Worm (Caenorhabditis elegans) whole organism, L4 larva: ENCODE data around the gene F57A8.7.

Experiments
- F10B5.3 ChIP-seq: sonication (generic microtip); optimal IDR thresholded peaks from 2 replicates; lab custom pipeline; 2016; ENCODE audit warnings: mild to moderate bottlenecking, missing genetic modification characterization, missing compliant biosample characterization
- F26F4.8 ChIP-seq: fragments of 200-800 bp; sonication (Bioruptor generic); conservative IDR thresholded peaks from 2 replicates; pipeline ENCODE4 v1.3.6; 2022; ENCODE audit warnings: missing genetic modification characterization, missing compliant biosample characterization
- F37D6.2 ChIP-seq: sonication (generic microtip); optimal IDR thresholded peaks from 2 replicates; lab custom pipeline; 2016; ENCODE audit warnings: mild to moderate bottlenecking, missing genetic modification characterization, missing compliant biosample characterization
- F44E2.7 ChIP-seq: fragments of 200-800 bp; sonication (Bioruptor generic); IDR thresholded peaks from 2 replicates; pipeline ENCODE4 v2.1.2; 2022; ENCODE audit warnings: missing genetic modification characterization, missing compliant biosample characterization
- F49E8.2 ChIP-seq: sonication (generic microtip); optimal IDR thresholded peaks from 2 replicates; lab custom pipeline; 2016; ENCODE audit warnings: missing compliant biosample characterization, mild to moderate bottlenecking, missing genetic modification characterization, borderline replicate concordance
- R02D3.7 ChIP-seq: fragments of 150-350 bp; sonication (generic microtip); optimal IDR thresholded peaks from 3 replicates; lab custom pipeline; 2014; ENCODE audit warnings: missing biosample characterization, missing genetic modification characterization
- T20F7.1 ChIP-seq: fragments of 200-800 bp; sonication (Bioruptor generic); optimal IDR thresholded peaks from 2 replicates; lab custom pipeline; 2018; ENCODE audit warnings: mild to moderate bottlenecking, missing genetic modification characterization, missing compliant biosample characterization
- Y75B8A.6 ChIP-seq: fragments of 200-800 bp; sonication (Bioruptor generic); IDR thresholded peaks from 2 replicates; pipeline ENCODE4 v1.3.6; 2022; ENCODE audit warnings: missing genetic modification reagents, missing genetic modification characterization, missing compliant biosample characterization
- ZK337.2 ChIP-seq: fragments of 200-800 bp; sonication (Bioruptor generic); IDR thresholded peaks from 2 replicates; pipeline ENCODE4 v1.3.6; 2022; ENCODE audit warnings: missing genetic modification reagents, missing genetic modification characterization, missing compliant biosample characterization
- ZK546.5 ChIP-seq, 2 experiments: sonication (generic microtip); optimal IDR thresholded peaks; 2 replicates each; lab custom pipeline; 2017; ENCODE audit warnings: missing biosample characterization in 2 of 2, missing genetic modification characterization in 2 of 2
- aly-2 ChIP-seq: sonication (generic microtip); optimal IDR thresholded peaks from 2 replicates; lab custom pipeline; 2018; ENCODE audit warnings: missing biosample characterization, missing genetic modification characterization
- ama-1 ChIP-seq: fragments of 150-350 bp; optimal IDR thresholded peaks from 2 replicates; lab custom pipeline; 2014; ENCODE audit warnings: inconsistent platforms, mixed read lengths
- arid-1 ChIP-seq: fragments of 200-800 bp; sonication (Bioruptor generic); conservative IDR thresholded peaks from 2 replicates; pipeline ENCODE4 v1.3.6; 2022; ENCODE audit warnings: missing genetic modification reagents, missing genetic modification characterization, missing compliant biosample characterization
- ceh-28 ChIP-seq: fragments of 150-350 bp; optimal IDR thresholded peaks from 2 replicates; lab custom pipeline; 2014; ENCODE audit warnings: missing biosample characterization, missing genetic modification reagents, missing genetic modification characterization
- ceh-82 ChIP-seq: sonication (generic microtip); optimal IDR thresholded peaks from 2 replicates; lab custom pipeline; 2017; ENCODE audit warnings: missing biosample characterization, missing genetic modification characterization
- daf-12 ChIP-seq: fragments of 150-350 bp; optimal IDR thresholded peaks from 2 replicates; lab custom pipeline; 2014; ENCODE audit warnings: missing biosample characterization, missing genetic modification reagents, missing genetic modification characterization
- daf-16 ChIP-seq, 3 experiments: sonication (generic microtip); optimal IDR thresholded peaks; 2 replicates each; lab custom pipeline; 2016 to 2017; ENCODE audit warnings: missing genetic modification characterization in 3 of 3, missing genetic modification reagents in 3 of 3, mild to moderate bottlenecking in 2 of 3, missing compliant biosample characterization in 2 of 3, missing biosample characterization in 1 of 3, moderate library complexity in 1 of 3
- daf-19 ChIP-seq: fragments of 200-800 bp; sonication (Bioruptor generic); conservative IDR thresholded peaks from 2 replicates; pipeline ENCODE4 v1.3.6; 2022; ENCODE audit warnings: missing genetic modification characterization, missing compliant biosample characterization
- daf-8 ChIP-seq: fragments of 200-800 bp; sonication (Bioruptor generic); IDR thresholded peaks from 2 replicates; pipeline ENCODE4 v1.3.6; 2022; ENCODE audit warnings: missing genetic modification characterization, missing compliant biosample characterization
- dmd-6 ChIP-seq: fragments of 200-800 bp; sonication (Bioruptor generic); IDR thresholded peaks from 2 replicates; pipeline ENCODE4 v1.3.6; 2022; ENCODE audit warnings: missing genetic modification reagents, missing genetic modification characterization, missing compliant biosample characterization
- dmd-8 ChIP-seq: fragments of 200-800 bp; sonication (Bioruptor generic); IDR thresholded peaks from 2 replicates; pipeline ENCODE4 v1.3.6; 2022; ENCODE audit warnings: missing genetic modification characterization, missing compliant biosample characterization
- dmd-9 ChIP-seq: fragments of 200-800 bp; sonication (Bioruptor generic); IDR thresholded peaks from 2 replicates; pipeline ENCODE4 v1.3.6; 2022; ENCODE audit warnings: missing genetic modification reagents, missing genetic modification characterization, missing compliant biosample characterization
- duxl-1 ChIP-seq: sonication (generic microtip); optimal IDR thresholded peaks from 2 replicates; lab custom pipeline; 2016; ENCODE audit warnings: mild to moderate bottlenecking, missing genetic modification characterization, moderate library complexity, missing compliant biosample characterization; ENCODE audit not compliant: poor library complexity
- egl-27 ChIP-seq: sonication (generic microtip); optimal IDR thresholded peaks from 3 replicates; lab custom pipeline; 2017; ENCODE audit warnings: missing biosample characterization, missing genetic modification reagents, missing genetic modification characterization
- egl-43 ChIP-seq: fragments of 200-800 bp; sonication (Bioruptor generic); IDR thresholded peaks from 2 replicates; pipeline ENCODE4 v1.3.6; 2022; ENCODE audit warnings: missing genetic modification reagents, missing genetic modification characterization, missing compliant biosample characterization
- hlh-30 ChIP-seq: sonication (generic microtip); optimal IDR thresholded peaks from 2 replicates; lab custom pipeline; 2017; ENCODE audit warnings: antibody characterized with exemption, mild to moderate bottlenecking, missing genetic modification characterization, missing compliant biosample characterization; ENCODE audit not compliant: insufficient read depth
- jun-1 ChIP-seq: fragments of 150-350 bp; optimal IDR thresholded peaks from 2 replicates; lab custom pipeline; 2014; ENCODE audit warnings: missing biosample characterization, missing genetic modification reagents, missing genetic modification characterization
- lin-38 ChIP-seq: fragments of 200-800 bp; sonication (Bioruptor generic); IDR thresholded peaks from 2 replicates; pipeline ENCODE4 v1.3.6; 2022; ENCODE audit warnings: missing genetic modification reagents, missing genetic modification characterization, missing compliant biosample characterization
- lir-3 ChIP-seq: sonication (generic microtip); optimal IDR thresholded peaks from 2 replicates; lab custom pipeline; 2016; ENCODE audit warnings: mild to moderate bottlenecking, missing genetic modification characterization, missing compliant biosample characterization
- lsy-2 ChIP-seq, 2 experiments: fragments of 150-350 bp in 1 of 2; sonication (generic microtip) in 1 of 2; optimal IDR thresholded peaks; 2 replicates each; lab custom pipeline; 2014 to 2017; ENCODE audit warnings: missing biosample characterization in 2 of 2, missing genetic modification characterization in 2 of 2
- madf-9 ChIP-seq: fragments of 200-800 bp; sonication (Bioruptor generic); conservative IDR thresholded peaks from 2 replicates; pipeline ENCODE4 v1.3.6; 2022; ENCODE audit warnings: missing genetic modification reagents, missing genetic modification characterization, missing compliant biosample characterization
- mdt-29 ChIP-seq: fragments of 200-800 bp; sonication (Bioruptor generic); IDR thresholded peaks from 2 replicates; pipeline ENCODE4 v1.3.6; 2022; ENCODE audit warnings: missing genetic modification reagents, missing genetic modification characterization, missing compliant biosample characterization
- mep-1 ChIP-seq: fragments of 150-350 bp; sonication (generic microtip); optimal IDR thresholded peaks from 3 replicates; lab custom pipeline; 2014; ENCODE audit warnings: missing biosample characterization, missing genetic modification characterization
- mes-2 ChIP-seq: sonication (generic microtip); optimal IDR thresholded peaks from 2 replicates; lab custom pipeline; 2016; ENCODE audit warnings: missing genotype, mild to moderate bottlenecking, missing genetic modification characterization, missing compliant biosample characterization; ENCODE audit not compliant: poor library complexity, severe bottlenecking
- mxl-2 ChIP-seq: fragments of 200-800 bp; sonication (Bioruptor generic); conservative IDR thresholded peaks from 2 replicates; pipeline ENCODE4 v1.3.6; 2022; ENCODE audit warnings: missing genetic modification reagents, missing genetic modification characterization, missing compliant biosample characterization
- nhr-10 ChIP-seq: fragments of 150-350 bp; optimal IDR thresholded peaks from 2 replicates; lab custom pipeline; 2014; ENCODE audit warnings: missing biosample characterization, missing genetic modification characterization
- nhr-41 ChIP-seq: fragments of 200-800 bp; sonication (Bioruptor generic); IDR thresholded peaks from 2 replicates; pipeline ENCODE4 v1.3.6; 2022; ENCODE audit warnings: missing genetic modification reagents, missing genetic modification characterization, missing compliant biosample characterization
- nhr-42 ChIP-seq: fragments of 200-800 bp; sonication (Bioruptor generic); IDR thresholded peaks from 2 replicates; pipeline ENCODE4 v1.3.6; 2022; ENCODE audit warnings: missing genetic modification characterization, missing compliant biosample characterization
- nhr-48 ChIP-seq: sonication (generic microtip); optimal IDR thresholded peaks from 2 replicates; lab custom pipeline; 2016; ENCODE audit warnings: mild to moderate bottlenecking, missing genetic modification characterization, missing compliant biosample characterization
- nhr-6 ChIP-seq: fragments of 150-350 bp; optimal IDR thresholded peaks from 2 replicates; lab custom pipeline; 2014; ENCODE audit warnings: missing biosample characterization, missing genetic modification characterization
- nhr-76 ChIP-seq: fragments of 150-350 bp; optimal IDR thresholded peaks from 2 replicates; lab custom pipeline; 2014; ENCODE audit warnings: missing biosample characterization, missing genetic modification characterization
- php-3 ChIP-seq: fragments of 200-800 bp; sonication (Bioruptor generic); IDR thresholded peaks from 2 replicates; pipeline ENCODE4 v1.3.6; 2022; ENCODE audit warnings: missing genetic modification reagents, missing genetic modification characterization, missing compliant biosample characterization
- pqm-1 ChIP-seq: sonication (generic microtip); optimal IDR thresholded peaks from 2 replicates; lab custom pipeline; 2017; ENCODE audit warnings: missing biosample characterization, missing genetic modification characterization
- saeg-2 ChIP-seq: fragments of 200-800 bp; sonication (Bioruptor generic); IDR thresholded peaks from 2 replicates; pipeline ENCODE4 v1.3.6; 2022; ENCODE audit warnings: missing genetic modification reagents, missing genetic modification characterization, missing compliant biosample characterization
- snpc-1.2 ChIP-seq: fragments of 200-800 bp; sonication (Bioruptor generic); IDR thresholded peaks from 2 replicates; pipeline ENCODE4 v1.3.6; 2022; ENCODE audit warnings: missing genetic modification reagents, missing genetic modification characterization, missing compliant biosample characterization
- spr-1 ChIP-seq: sonication (generic microtip); optimal IDR thresholded peaks from 2 replicates; lab custom pipeline; 2016; ENCODE audit warnings: mild to moderate bottlenecking, missing genetic modification characterization, missing compliant biosample characterization
- spr-3 ChIP-seq: fragments of 200-800 bp; sonication (Bioruptor generic); optimal IDR thresholded peaks from 2 replicates; lab custom pipeline; 2018; ENCODE audit warnings: mild to moderate bottlenecking, missing genetic modification characterization, missing compliant biosample characterization
- unc-130 ChIP-seq: sonication (generic microtip); optimal IDR thresholded peaks from 2 replicates; lab custom pipeline; 2016; ENCODE audit warnings: missing genetic modification reagents, missing genetic modification characterization, missing compliant biosample characterization
- zip-2 ChIP-seq: fragments of 150-350 bp; optimal IDR thresholded peaks from 2 replicates; lab custom pipeline; 2014; ENCODE audit warnings: missing biosample characterization, missing genetic modification characterization
- ztf-7 ChIP-seq: fragments of 150-350 bp; optimal IDR thresholded peaks from 2 replicates; lab custom pipeline; 2014; ENCODE audit warnings: missing biosample characterization, missing genetic modification characterization

The F57A8.7 gene

ce11 chrV:10031384-10032171, 44.0 kb upstream of the F57A8.7 start (continued):
- no peak for TF ChIP-seq daf-8 (GFP tag; lab: Robert Waterston, UW)
- no peak for TF ChIP-seq saeg-2 (GFP tag; lab: Robert Waterston, UW)
- TF ChIP-seq mes-2, result peak; percentile 87
- no peak for TF ChIP-seq nhr-76
- no peak for TF ChIP-seq daf-19 (GFP tag; lab: Robert Waterston, UW)
- TF ChIP-seq madf-9 (GFP tag; lab: Robert Waterston, UW), result no peak
- TF ChIP-seq F44E2.7 (GFP tag; lab: Robert Waterston, UW), result no peak
- no peak for TF ChIP-seq ZK337.2 (GFP tag; lab: Robert Waterston, UW)
- TF ChIP-seq dmd-9 (GFP tag; lab: Robert Waterston, UW), result no peak
- no peak for TF ChIP-seq nhr-42 (GFP tag; lab: Robert Waterston, UW)
- no peak for TF ChIP-seq nhr-10 (tag; lab: Kevin White, UChicago)
- no peak for TF ChIP-seq ZK546.5 (tag; optimal IDR thresholded peaks at IDR 0.05; lab: Kevin White, UChicago)
- TF ChIP-seq snpc-1.2 (GFP tag; lab: Robert Waterston, UW), result no peak
- TF ChIP-seq lir-3 (tag; lab: Kevin White, UChicago), result no peak
- peak; percentile 82 for TF ChIP-seq dmd-6 (GFP tag; lab: Robert Waterston, UW)
- TF ChIP-seq spr-3 (GFP tag; lab: Kevin White, UChicago), result no peak
- TF ChIP-seq egl-27, result no peak
- peak; percentile 50 for TF ChIP-seq hlh-30 (tag; lab: Kevin White, UChicago)
- TF ChIP-seq F49E8.2 (tag; lab: Kevin White, UChicago), result peak; percentile 16
- no peak for TF ChIP-seq T20F7.1 (GFP tag; lab: Kevin White, UChicago)
- TF ChIP-seq dmd-8, result no peak
- TF ChIP-seq ztf-7 (tag; lab: Kevin White, UChicago), result no peak
- TF ChIP-seq aly-2 (tag; lab: Kevin White, UChicago), result no peak
- no peak for TF ChIP-seq nhr-41 (GFP tag; lab: Robert Waterston, UW)
- TF ChIP-seq daf-16 (GFP tag; optimal IDR thresholded peaks at IDR 0.05; lab: Kevin White, UChicago), result no peak
- TF ChIP-seq daf-16 (tag; optimal IDR thresholded peaks at IDR 0.05; lab: Kevin White, UChicago), result no peak
- TF ChIP-seq nhr-6 (tag; lab: Kevin White, UChicago), result no peak
- TF ChIP-seq duxl-1 (tag; lab: Kevin White, UChicago), result no peak
- no peak for TF ChIP-seq F26F4.8
- TF ChIP-seq lin-38 (GFP tag; lab: Robert Waterston, UW), result no peak
- no peak for TF ChIP-seq Y75B8A.6
- peak in 1 of 2 experiments; percentile 48 for TF ChIP-seq lsy-2 (tag; optimal IDR thresholded peaks at IDR 0.05; lab: Kevin White, UChicago)
- peak; percentile 8 for TF ChIP-seq nhr-48 (tag; lab: Kevin White, UChicago)
- no peak for TF ChIP-seq spr-1 (tag; lab: Kevin White, UChicago)
- no peak for TF ChIP-seq ceh-28 (tag; lab: Kevin White, UChicago)
- TF ChIP-seq php-3 (GFP tag; lab: Robert Waterston, UW), result no peak
- no peak for TF ChIP-seq jun-1 (tag; lab: Kevin White, UChicago)
- TF ChIP-seq mdt-29 (GFP tag; lab: Robert Waterston, UW), result no peak
- TF ChIP-seq mxl-2 (GFP tag; lab: Robert Waterston, UW), result no peak
- no peak for TF ChIP-seq ama-1 (lab: Kevin White, UChicago)
- TF ChIP-seq egl-43 (GFP tag; lab: Robert Waterston, UW), result no peak
- peak; percentile 24 for TF ChIP-seq mep-1 (tag; lab: Kevin White, UChicago)
- TF ChIP-seq zip-2 (tag; lab: Kevin White, UChicago), result no peak
- no peak for TF ChIP-seq F37D6.2 (tag; lab: Kevin White, UChicago)
- no peak for TF ChIP-seq R02D3.7
- no peak for TF ChIP-seq arid-1 (GFP tag; lab: Robert Waterston, UW)
- TF ChIP-seq daf-12 (tag; lab: Kevin White, UChicago), result no peak
- no peak for TF ChIP-seq unc-130 (GFP tag; lab: Kevin White, UChicago)
- no peak for TF ChIP-seq ceh-82
- no peak for TF ChIP-seq F10B5.3 (tag; lab: Kevin White, UChicago)
- TF ChIP-seq pqm-1 (tag; lab: Kevin White, UChicago), result peak; percentile 55
